Fruit fly (Drosophila melanogaster): ENCODE results near the gene mbt.

The mbt gene

DNA sequence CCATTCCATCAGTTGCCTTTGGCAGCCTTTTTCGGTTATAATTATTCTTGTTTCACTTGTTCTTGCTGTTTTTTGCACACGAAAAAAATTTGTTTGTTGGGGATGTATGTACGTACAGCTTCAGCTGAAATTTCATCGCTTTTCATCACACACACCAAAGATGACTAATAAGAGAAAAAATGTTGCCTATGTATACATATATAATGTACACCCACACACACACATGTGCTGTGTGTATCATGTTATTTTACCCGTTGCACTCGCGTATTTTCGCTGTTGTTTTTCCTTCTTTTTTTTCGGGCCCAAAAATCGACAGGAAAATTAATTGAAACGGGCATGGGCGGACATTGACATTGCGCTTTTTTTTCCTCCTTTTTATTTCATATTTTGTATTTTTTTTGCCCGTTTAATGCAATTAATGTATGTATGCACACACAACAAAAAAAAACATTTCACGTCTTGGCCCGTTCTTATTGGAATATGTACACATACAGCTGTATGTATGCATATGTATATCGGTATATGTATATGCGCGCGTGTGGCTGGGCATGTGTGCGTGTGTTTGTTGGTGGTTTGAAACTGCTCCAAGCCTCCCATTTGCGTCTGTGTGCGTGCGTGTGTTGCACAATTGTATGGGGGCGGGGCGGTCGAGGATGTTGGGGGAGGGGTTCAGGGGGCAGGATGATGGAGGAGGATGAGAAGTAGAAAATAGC is 24.2 kb upstream of the mbt start:
- TF ChIP-seq ttk (optimal IDR thresholded peaks at IDR 0.05), result no peak
- TF ChIP-seq h (optimal IDR thresholded peaks at IDR 0.05), result no peak
- no peak for TF ChIP-seq psq (optimal IDR thresholded peaks at IDR 0.05)
- no peak for TF ChIP-seq insv (optimal IDR thresholded peaks at IDR 0.05)
- TF ChIP-seq Myc (optimal IDR thresholded peaks at IDR 0.05), result no peak
- TF ChIP-seq Sin3A (optimal IDR thresholded peaks at IDR 0.05), result no peak

DNA sequence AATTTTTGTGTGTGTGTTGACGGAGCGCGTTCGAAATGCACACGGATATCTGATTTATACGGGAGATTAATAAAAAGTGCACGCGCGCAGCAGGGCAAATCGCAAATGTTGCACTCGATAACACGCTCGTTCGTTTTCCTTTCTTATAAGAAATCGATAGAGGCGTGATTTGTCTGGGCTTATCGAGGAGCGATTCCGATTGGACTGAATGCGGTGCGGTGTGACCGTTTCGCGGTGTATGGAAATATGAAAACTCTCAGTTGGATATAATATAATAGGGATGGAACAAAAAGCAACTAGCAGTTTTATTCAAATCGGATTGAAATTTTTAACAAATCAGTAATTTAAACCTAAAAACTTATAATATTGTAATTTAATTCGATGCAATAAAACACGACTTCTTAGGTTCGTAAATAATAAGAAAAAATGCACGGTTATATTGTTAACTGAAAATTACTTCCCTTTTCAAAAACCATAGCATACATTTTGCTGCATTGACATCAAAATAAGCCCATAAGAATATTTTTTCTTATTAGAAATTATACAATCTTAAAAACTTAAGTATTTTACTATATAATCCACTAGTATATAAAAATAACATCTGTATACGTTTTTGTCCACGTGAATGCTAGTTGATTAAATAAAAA is 23.3 kb upstream of the mbt start, which contains the start of gene CanA-14F:
CanA-14F (minus strand) TSS at position 152 of the 647 bp plus-strand sequence.
- TF ChIP-seq h (optimal IDR thresholded peaks at IDR 0.05) (no peak), Sin3A (optimal IDR thresholded peaks at IDR 0.05) (no peak), insv (optimal IDR thresholded peaks at IDR 0.05) (no peak), ttk (optimal IDR thresholded peaks at IDR 0.05) (no peak), psq (optimal IDR thresholded peaks at IDR 0.05) (no peak), Myc (optimal IDR thresholded peaks at IDR 0.05) (no peak)

DNA sequence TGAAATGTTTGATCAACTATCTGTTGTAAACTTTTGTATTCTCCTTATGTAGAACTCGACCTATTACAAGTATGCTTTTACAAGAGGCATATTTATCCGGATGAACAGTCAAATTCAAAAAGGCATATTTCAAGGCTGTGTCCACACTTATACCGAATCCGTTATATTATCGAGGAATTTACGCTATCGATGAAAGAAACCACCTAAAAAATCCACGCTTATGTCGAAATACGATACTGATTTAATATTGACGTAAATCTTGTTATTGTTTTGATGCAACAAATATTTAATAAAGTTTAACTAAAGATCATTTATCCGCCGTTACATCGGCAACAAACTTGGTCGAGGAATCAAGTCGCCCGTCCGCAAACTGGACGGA is 22.8 kb upstream of the mbt start, which contains the start of gene CG13014:
CG13014 (plus strand) TSS at position 206 of the 379 bp plus-strand sequence.
- no peak for TF ChIP-seq psq (optimal IDR thresholded peaks at IDR 0.05)
- TF ChIP-seq h (optimal IDR thresholded peaks at IDR 0.05), result no peak

DNA sequence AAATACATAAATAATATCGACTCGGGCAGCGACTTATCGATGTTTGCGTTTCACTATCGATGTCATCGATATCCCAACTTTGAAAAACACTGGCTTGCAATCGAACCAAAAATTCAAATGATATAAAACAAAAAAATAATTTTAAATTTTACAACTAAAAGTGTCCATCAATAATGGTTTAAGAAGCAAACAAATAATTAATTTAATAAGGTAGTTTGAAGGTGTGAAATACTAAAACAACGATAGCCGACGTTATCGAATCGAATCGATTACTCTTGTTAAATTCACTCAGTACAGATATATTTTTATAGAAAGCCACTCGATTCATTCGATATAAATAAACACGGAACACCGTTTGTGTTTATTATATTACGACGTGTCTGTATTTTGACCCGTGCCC is 17.1 kb upstream of the mbt start, which contains the start of the genes SMC3 and Ubc7:
SMC3 (minus strand) TSS at position 22 of the 400 bp plus-strand sequence.
Ubc7 (plus strand) TSS at position 260 of the 400 bp plus-strand sequence.
- TF ChIP-seq Myc (optimal IDR thresholded peaks at IDR 0.05), result no peak
- no peak for TF ChIP-seq h (optimal IDR thresholded peaks at IDR 0.05)
- TF ChIP-seq psq (optimal IDR thresholded peaks at IDR 0.05), result peak; percentile 92
- no peak for TF ChIP-seq ttk (optimal IDR thresholded peaks at IDR 0.05)
- no peak for TF ChIP-seq Sin3A (optimal IDR thresholded peaks at IDR 0.05)

DNA sequence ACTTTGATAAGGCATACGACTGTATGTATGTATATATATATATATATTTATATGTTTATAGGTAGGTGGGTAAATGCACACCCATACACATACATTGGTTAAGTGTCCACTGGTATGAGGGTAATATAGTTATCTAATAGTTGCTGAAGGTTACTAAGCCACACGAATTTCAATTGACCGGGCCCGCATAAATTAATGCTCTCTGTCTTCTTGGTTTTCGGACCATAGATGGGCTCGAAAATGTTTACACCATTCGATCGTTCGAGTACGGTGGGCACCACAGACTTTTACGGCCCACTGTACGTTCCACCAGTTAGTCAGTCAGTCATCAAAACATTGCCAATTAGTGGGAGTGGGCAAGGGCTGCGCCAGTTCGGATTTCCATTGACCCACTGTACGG is 15.1 kb upstream of the mbt start:
- TF ChIP-seq psq (optimal IDR thresholded peaks at IDR 0.05) (no peak), Myc (optimal IDR thresholded peaks at IDR 0.05) (no peak), h (optimal IDR thresholded peaks at IDR 0.05) (no peak), Sin3A (optimal IDR thresholded peaks at IDR 0.05) (no peak), insv (optimal IDR thresholded peaks at IDR 0.05) (no peak), ttk (optimal IDR thresholded peaks at IDR 0.05) (no peak)

DNA sequence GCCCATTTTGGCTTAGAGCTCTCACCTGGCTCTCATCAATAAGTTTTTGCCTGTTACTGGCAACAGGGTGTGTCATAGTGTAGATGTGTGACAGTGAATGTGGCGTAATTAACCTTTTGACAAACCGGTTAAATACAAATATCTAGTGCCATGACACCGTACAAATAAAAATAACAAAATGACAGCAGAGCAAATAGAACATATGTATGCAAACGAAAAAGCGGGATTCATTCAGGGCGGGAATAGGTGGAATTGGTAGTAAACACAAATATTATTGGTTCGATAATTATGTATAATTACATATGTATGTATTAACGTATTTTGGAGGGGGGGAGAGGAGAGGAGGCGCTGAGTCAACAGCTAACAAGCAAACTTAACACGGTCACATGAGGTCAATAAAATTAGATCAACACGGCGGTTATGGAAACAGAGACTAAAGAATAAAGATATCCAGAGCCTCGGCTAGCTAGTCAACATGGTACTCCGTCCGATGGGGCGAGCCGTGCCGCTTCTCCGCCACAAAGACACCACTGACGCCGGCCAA is 14.2 kb upstream of the mbt start:
- no peak for TF ChIP-seq insv (optimal IDR thresholded peaks at IDR 0.05)
- TF ChIP-seq psq (optimal IDR thresholded peaks at IDR 0.05), result no peak
- TF ChIP-seq ttk (optimal IDR thresholded peaks at IDR 0.05), result no peak
- TF ChIP-seq Sin3A (optimal IDR thresholded peaks at IDR 0.05), result no peak
- no peak for TF ChIP-seq Myc (optimal IDR thresholded peaks at IDR 0.05)
- no peak for TF ChIP-seq h (optimal IDR thresholded peaks at IDR 0.05)

DNA sequence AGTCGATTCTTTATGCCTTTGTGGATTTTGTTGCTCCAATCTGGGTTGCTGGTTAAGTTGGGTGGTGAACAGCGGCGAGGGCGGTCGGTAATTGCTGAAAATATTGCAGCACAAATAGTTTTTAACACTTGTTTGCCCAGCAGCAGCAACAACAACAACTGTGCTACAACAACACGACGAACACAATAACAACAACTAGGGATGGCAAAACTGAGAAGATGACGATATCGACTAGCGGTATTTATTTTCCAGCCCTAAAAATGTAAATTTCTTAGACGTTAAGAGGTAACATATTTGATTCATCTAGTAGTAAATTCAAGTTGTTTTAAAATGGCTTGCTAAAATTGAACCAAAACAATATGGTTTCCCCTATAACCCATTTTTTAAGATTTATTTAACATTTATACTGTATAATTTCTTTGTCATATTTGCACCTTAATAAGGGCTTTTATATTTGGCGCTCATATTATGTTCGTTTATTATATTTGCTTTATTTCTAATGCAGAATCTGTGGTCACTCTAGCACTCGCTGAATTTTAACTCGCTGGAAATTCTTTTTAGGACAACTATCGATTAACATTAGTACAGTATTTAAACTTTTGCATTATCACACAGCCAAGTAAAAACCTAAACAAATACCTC is 12.0 kb upstream of the mbt start:
- no peak for TF ChIP-seq Myc (optimal IDR thresholded peaks at IDR 0.05)
- no peak for TF ChIP-seq ttk (optimal IDR thresholded peaks at IDR 0.05)
- TF ChIP-seq insv (optimal IDR thresholded peaks at IDR 0.05), result no peak
- TF ChIP-seq Sin3A (optimal IDR thresholded peaks at IDR 0.05), result no peak
- no peak for TF ChIP-seq h (optimal IDR thresholded peaks at IDR 0.05)
- no peak for TF ChIP-seq psq (optimal IDR thresholded peaks at IDR 0.05)

DNA sequence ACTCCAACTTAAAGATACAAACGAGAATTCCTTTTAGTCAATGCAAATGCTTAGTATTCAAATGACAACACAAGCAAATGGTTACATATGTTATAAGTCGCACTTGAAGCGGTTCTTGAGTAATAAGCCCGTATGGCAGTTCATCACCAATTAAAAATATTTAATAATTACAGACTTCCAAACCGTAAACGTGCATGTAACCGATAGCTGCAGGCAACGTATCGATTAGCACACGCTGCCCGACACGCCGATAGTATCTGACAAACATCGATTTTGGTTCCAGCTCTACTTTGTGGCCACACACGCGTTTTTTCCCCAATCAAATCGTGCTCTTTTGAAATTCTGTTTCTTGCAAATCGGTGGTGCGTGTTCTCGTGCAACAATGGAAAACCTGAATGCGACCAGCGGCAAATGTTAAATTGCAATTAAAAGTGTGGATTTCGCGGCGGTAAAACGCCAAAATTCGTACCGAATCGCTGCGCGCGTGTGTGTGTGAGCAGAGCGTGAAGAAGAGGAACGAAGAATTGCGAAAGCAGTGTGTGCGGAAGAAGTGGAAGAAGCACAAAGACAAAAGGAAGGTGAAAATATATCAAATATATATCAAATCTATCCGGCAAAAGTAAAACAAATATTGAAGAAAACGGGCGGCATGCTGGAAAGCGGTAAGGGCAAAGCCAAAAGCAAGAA is 11.4 kb upstream of the mbt start, which contains the start of the genes CG9784 and Nup153:
CG9784 (minus strand) TSS at position 238 of the 687 bp plus-strand sequence.
Nup153 (plus strand) TSS at position 264 of the 687 bp plus-strand sequence.
- no peak for TF ChIP-seq h (optimal IDR thresholded peaks at IDR 0.05)
- TF ChIP-seq Sin3A (optimal IDR thresholded peaks at IDR 0.05), result no peak
- no peak for TF ChIP-seq psq (optimal IDR thresholded peaks at IDR 0.05)
- TF ChIP-seq Myc (optimal IDR thresholded peaks at IDR 0.05), result no peak
- TF ChIP-seq insv (optimal IDR thresholded peaks at IDR 0.05), result no peak
- TF ChIP-seq ttk (optimal IDR thresholded peaks at IDR 0.05), result no peak

DNA sequence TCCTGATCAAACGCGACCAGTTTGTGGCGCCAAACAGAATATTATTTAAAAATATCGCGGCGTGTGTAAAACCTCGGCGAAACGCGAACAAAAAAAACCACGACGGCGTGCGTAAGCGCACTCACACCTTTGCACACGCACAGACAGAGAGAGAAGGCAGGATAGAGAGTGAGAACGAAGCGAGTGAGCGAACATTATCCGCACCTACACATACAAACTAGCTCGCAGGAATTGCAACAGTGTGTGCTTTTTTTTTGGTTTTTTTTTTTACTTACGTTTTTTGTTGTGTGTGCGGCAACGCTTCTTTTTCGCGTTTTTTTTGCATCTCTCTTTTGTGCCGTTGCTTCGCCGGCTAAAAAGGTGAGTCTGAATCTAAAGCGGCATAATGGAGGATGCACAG is 10.7 kb upstream of the mbt start:
- TF ChIP-seq Myc (optimal IDR thresholded peaks at IDR 0.05) (no peak), insv (optimal IDR thresholded peaks at IDR 0.05) (no peak), Sin3A (optimal IDR thresholded peaks at IDR 0.05) (no peak), ttk (optimal IDR thresholded peaks at IDR 0.05) (no peak)

DNA sequence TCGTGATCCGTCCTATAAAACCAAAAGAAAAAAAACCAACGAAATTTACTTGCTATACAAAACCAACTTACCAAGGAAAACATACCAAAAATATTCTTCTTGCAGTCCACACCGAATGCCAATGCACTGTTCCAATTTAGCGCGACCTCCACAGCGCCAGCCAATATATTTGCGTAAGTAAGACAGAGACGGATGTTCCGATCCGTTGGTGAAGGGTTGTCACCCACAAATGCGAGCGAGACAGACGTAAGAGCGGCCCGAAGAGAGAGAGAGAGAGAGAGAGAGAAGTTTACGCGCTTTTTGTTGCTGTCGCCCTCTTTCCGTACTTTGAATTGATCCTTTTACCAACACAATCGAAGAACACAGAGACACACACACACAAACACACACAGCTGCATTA is 2.7 kb upstream of the mbt start:
- TF ChIP-seq Sin3A (optimal IDR thresholded peaks at IDR 0.05), result no peak
- no peak for TF ChIP-seq h (optimal IDR thresholded peaks at IDR 0.05)
- no peak for TF ChIP-seq Myc (optimal IDR thresholded peaks at IDR 0.05)
- TF ChIP-seq ttk (optimal IDR thresholded peaks at IDR 0.05), result no peak
- no peak for TF ChIP-seq psq (optimal IDR thresholded peaks at IDR 0.05)
- TF ChIP-seq insv (optimal IDR thresholded peaks at IDR 0.05), result no peak
